Fruit fly (Drosophila melanogaster): ENCODE results near the gene CG9391.

CG9391 gene

DNA sequence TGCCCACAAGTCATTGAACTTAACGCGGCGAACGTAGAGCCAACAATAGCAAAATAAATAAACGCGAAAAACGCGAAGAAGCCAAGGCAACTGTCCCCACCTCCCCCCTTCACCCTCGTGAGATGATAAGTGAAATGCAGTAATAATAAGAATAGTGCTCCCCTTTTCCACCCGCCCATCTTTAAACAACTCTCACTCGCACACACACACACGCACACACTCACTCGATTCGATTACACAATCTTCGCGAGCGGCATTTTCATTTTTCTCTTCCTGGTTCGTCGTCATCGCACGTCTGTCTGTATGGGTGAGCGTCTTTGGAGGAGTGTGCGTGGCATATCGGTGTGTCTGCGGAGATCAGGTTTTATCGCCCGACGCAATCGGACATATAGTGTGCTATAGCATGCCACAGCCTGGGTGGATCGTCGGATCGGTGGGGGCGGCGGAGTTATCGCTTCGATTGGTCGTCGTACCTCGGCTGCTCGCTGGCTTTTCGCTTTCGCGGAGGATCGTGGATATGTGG lies 43.4 kb downstream of the CG9391 start (continued):
- TF ChIP-seq fd85E (GFP tag; optimal IDR thresholded peaks at IDR 0.05) (peak; percentile 5), Eip78C (GFP tag) (peak; percentile 89), Sox14 (GFP tag; optimal IDR thresholded peaks at IDR 0.05) (peak; percentile 21), Hr39 (GFP tag; optimal IDR thresholded peaks at IDR 0.05) (peak; percentile 45), CG10631 (GFP tag; optimal IDR thresholded peaks at IDR 0.05) (no peak), achi (GFP tag; optimal IDR thresholded peaks at IDR 0.05) (no peak), Lpt (GFP tag; optimal IDR thresholded peaks at IDR 0.05) (peak; percentile 79), CG16779 (tag; optimal IDR thresholded peaks at IDR 0.05) (no peak), esn (GFP tag; optimal IDR thresholded peaks at IDR 0.05) (peak; percentile 38), Blimp-1 (GFP tag; optimal IDR thresholded peaks at IDR 0.05) (peak; percentile 90), svp (GFP tag) (peak; percentile 95), CG8119 (GFP tag; IDR thresholded peaks at IDR 0.05) (no peak)

DNA sequence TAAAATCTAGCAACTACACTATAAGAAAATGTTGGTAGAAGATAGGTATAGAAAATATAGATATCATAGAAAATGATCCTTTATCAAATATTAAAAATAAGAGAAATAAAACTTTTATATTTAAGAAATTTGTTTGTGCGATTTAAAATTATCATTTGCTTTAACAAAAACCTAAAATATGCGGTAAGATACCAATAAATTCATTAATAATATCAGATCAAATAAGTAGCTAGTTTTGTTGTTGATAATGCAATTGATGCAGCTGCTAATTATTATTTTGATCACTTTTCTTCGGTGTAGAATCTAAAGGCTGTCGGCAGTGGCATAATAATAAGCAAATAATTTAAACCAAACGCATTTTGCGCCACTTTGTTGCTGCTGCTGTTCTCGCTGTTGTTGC lies 43.9 kb downstream of the CG9391 start:
- TF ChIP-seq CG6854 (GFP tag; optimal IDR thresholded peaks at IDR 0.05), result no peak
- TF ChIP-seq CG6808 (GFP tag; optimal IDR thresholded peaks at IDR 0.05), result no peak
- no peak for TF ChIP-seq CG6163 (GFP tag; IDR thresholded peaks at IDR 0.05)
- TF ChIP-seq Eip75B (GFP tag; optimal IDR thresholded peaks at IDR 0.05), result no peak
- TF ChIP-seq CG11902 (GFP tag; optimal IDR thresholded peaks at IDR 0.05), result no peak
- peak; percentile 56 for TF ChIP-seq Gug (GFP tag; IDR thresholded peaks at IDR 0.05)
- peak; percentile 86 for TF ChIP-seq CG15336 (GFP tag; IDR thresholded peaks at IDR 0.05)
- no peak for TF ChIP-seq CG3032 (tag; optimal IDR thresholded peaks at IDR 0.05)
- peak; percentile 53 for TF ChIP-seq OdsH (GFP tag; optimal IDR thresholded peaks at IDR 0.05)
- TF ChIP-seq CG10669 (GFP tag; optimal IDR thresholded peaks at IDR 0.05), result no peak
- TF ChIP-seq net (GFP tag; optimal IDR thresholded peaks at IDR 0.05), result peak; percentile 59
- TF ChIP-seq salr (GFP tag; optimal IDR thresholded peaks at IDR 0.05), result peak in 1 of 2 experiments; percentile 86
- no peak for TF ChIP-seq vri (GFP tag; optimal IDR thresholded peaks at IDR 0.05)
- peak; percentile 13 for TF ChIP-seq pdm3 (GFP tag; optimal IDR thresholded peaks at IDR 0.05)
- TF ChIP-seq dac (GFP tag; optimal IDR thresholded peaks at IDR 0.05), result peak; percentile 25
- no peak for TF ChIP-seq CG34406 (GFP tag; optimal IDR thresholded peaks at IDR 0.05)
- TF ChIP-seq Sox102F (GFP tag; optimal IDR thresholded peaks at IDR 0.05), result no peak
- TF ChIP-seq Eip78C (GFP tag), result peak; percentile 86
- TF ChIP-seq CG16779 (tag; optimal IDR thresholded peaks at IDR 0.05), result no peak
- TF ChIP-seq CG31627 (GFP tag; optimal IDR thresholded peaks at IDR 0.05), result no peak
- TF ChIP-seq CG4318 (GFP tag; optimal IDR thresholded peaks at IDR 0.05), result peak; percentile 78
- TF ChIP-seq fd59A (GFP tag; optimal IDR thresholded peaks at IDR 0.05), result no peak
- TF ChIP-seq CG1621 (tag; optimal IDR thresholded peaks at IDR 0.05), result no peak
- TF ChIP-seq Sox15 (GFP tag; optimal IDR thresholded peaks at IDR 0.05), result no peak
- peak; percentile 26 for TF ChIP-seq CG3919 (GFP tag; optimal IDR thresholded peaks at IDR 0.05)
- TF ChIP-seq Eip93F (GFP tag; optimal IDR thresholded peaks at IDR 0.05), result no peak
- peak; percentile 88 for TF ChIP-seq CG6276 (GFP tag; optimal IDR thresholded peaks at IDR 0.05)
- no peak for TF ChIP-seq Blimp-1 (GFP tag; optimal IDR thresholded peaks at IDR 0.05)
- no peak for TF ChIP-seq ss (GFP tag; optimal IDR thresholded peaks at IDR 0.05)
- no peak for TF ChIP-seq lz (GFP tag; optimal IDR thresholded peaks at IDR 0.05)
- peak; percentile 91 for TF ChIP-seq CG32006 (GFP tag; optimal IDR thresholded peaks at IDR 0.05)
- no peak for TF ChIP-seq esn (GFP tag; optimal IDR thresholded peaks at IDR 0.05)
- TF ChIP-seq CG11762 (GFP tag; optimal IDR thresholded peaks at IDR 0.05; ENCODE audit: insufficient read depth), result peak; percentile 18
- peak; percentile 68 for TF ChIP-seq Hr4 (GFP tag; optimal IDR thresholded peaks at IDR 0.05)
- peak; percentile 47; the same call in 2 of the 3 replicates for TF ChIP-seq eg (GFP tag; IDR thresholded peaks at IDR 0.05)
- TF ChIP-seq CG8319 (GFP tag; optimal IDR thresholded peaks at IDR 0.05), result no peak
- no peak for TF ChIP-seq topi (GFP tag; optimal IDR thresholded peaks at IDR 0.05)
- no peak for TF ChIP-seq Ets21C (GFP tag; optimal IDR thresholded peaks at IDR 0.05)
- peak; percentile 81 for TF ChIP-seq CG8119 (GFP tag; IDR thresholded peaks at IDR 0.05)
- peak; percentile 40 for TF ChIP-seq Lpt (GFP tag; optimal IDR thresholded peaks at IDR 0.05)
- TF ChIP-seq dsx (GFP tag; optimal IDR thresholded peaks at IDR 0.05; ENCODE audit: poor library complexity, severe bottlenecking), result peak; percentile 6
- no peak for TF ChIP-seq acj6 (GFP tag; optimal IDR thresholded peaks at IDR 0.05)
- no peak for TF ChIP-seq CG9139 (GFP tag; optimal IDR thresholded peaks at IDR 0.05)
- TF ChIP-seq CG8632 (GFP tag; optimal IDR thresholded peaks at IDR 0.05), result no peak

All from whole organism, prepupa.